Fruit fly (Drosophila melanogaster): Measurements from ENCODE around the gene CG17026.

The CG17026 gene

dm6 chr3L:16010176-16010575, 35.0 kb downstream of the CG17026 start:
- TF ChIP-seq CG4360 (GFP tag; IDR thresholded peaks at IDR 0.05) (no peak), btn (GFP tag; optimal IDR thresholded peaks at IDR 0.05) (no peak), HmgZ (tag; optimal IDR thresholded peaks at IDR 0.05) (no peak), HLH4C (GFP tag; IDR thresholded peaks at IDR 0.05; ENCODE audit: partially characterized antibody) (no peak), pzg (GFP tag; optimal IDR thresholded peaks at IDR 0.05) (no peak), sim (GFP tag; IDR thresholded peaks at IDR 0.05) (no peak), CG10431 (GFP tag; optimal IDR thresholded peaks at IDR 0.05) (no peak), tgo (GFP tag; IDR thresholded peaks at IDR 0.05) (no peak), lilli (GFP tag; optimal IDR thresholded peaks at IDR 0.05) (no peak), CG2116 (GFP tag; optimal IDR thresholded peaks at IDR 0.05) (no peak), eyg (GFP tag; optimal IDR thresholded peaks at IDR 0.05) (no peak), Fer1 (GFP tag; optimal IDR thresholded peaks at IDR 0.05) (no peak), Tbp (GFP tag; optimal IDR thresholded peaks at IDR 0.05) (no peak), CG17359 (tag; optimal IDR thresholded peaks at IDR 0.05) (peak; percentile 51), vfl (GFP tag; optimal IDR thresholded peaks at IDR 0.05) (no peak), ci (GFP tag; IDR thresholded peaks at IDR 0.05) (peak; percentile 46; the same call in 1 of the 3 replicates), gce (GFP tag; IDR thresholded peaks at IDR 0.05) (no peak), CG13287 (GFP tag; IDR thresholded peaks at IDR 0.05; ENCODE audit: partially characterized antibody) (no peak), CG32772 (GFP tag; IDR thresholded peaks at IDR 0.05) (no peak), CG10565 (GFP tag; optimal IDR thresholded peaks at IDR 0.05) (no peak), CG2202 (tag; optimal IDR thresholded peaks at IDR 0.05) (no peak), D (optimal IDR thresholded peaks at IDR 0.05) (no peak), D (GFP tag; optimal IDR thresholded peaks at IDR 0.05) (no peak), CG3065 (GFP tag; optimal IDR thresholded peaks at IDR 0.05) (no peak), CG14441 (GFP tag; IDR thresholded peaks at IDR 0.05) (no peak), BtbVII (GFP tag; optimal IDR thresholded peaks at IDR 0.05) (no peak), Ada2b (GFP tag; IDR thresholded peaks at IDR 0.05) (no peak), CG31224 (GFP tag; IDR thresholded peaks at IDR 0.05) (no peak), PHDP (tag; optimal IDR thresholded peaks at IDR 0.05) (peak; percentile 18), CG7556 (GFP tag; optimal IDR thresholded peaks at IDR 0.05) (no peak), BEAF-32 (GFP tag; optimal IDR thresholded peaks at IDR 0.05) (no peak), CG4282 (GFP tag; optimal IDR thresholded peaks at IDR 0.05) (no peak), CG9215 (GFP tag; IDR thresholded peaks at IDR 0.05) (no peak), Aef1 (GFP tag; IDR thresholded peaks at IDR 0.05) (no peak), CG3407 (GFP tag; optimal IDR thresholded peaks at IDR 0.05) (peak; percentile 29), lola (GFP tag; optimal IDR thresholded peaks at IDR 0.05) (no peak), bsh (GFP tag; optimal IDR thresholded peaks at IDR 0.05) (peak in 1 of 2 experiments; percentile 16), CG3995 (GFP tag; optimal IDR thresholded peaks at IDR 0.05) (no peak), CG13296 (GFP tag; optimal IDR thresholded peaks at IDR 0.05) (no peak), Sin3A (optimal IDR thresholded peaks at IDR 0.05) (no peak), CG31441 (GFP tag; IDR thresholded peaks at IDR 0.05) (no peak), twi (tag; optimal IDR thresholded peaks at IDR 0.05) (no peak), CG12299 (tag; optimal IDR thresholded peaks at IDR 0.05) (no peak), rib (GFP tag; IDR thresholded peaks at IDR 0.05) (no peak), Hr51 (GFP tag; optimal IDR thresholded peaks at IDR 0.05) (no peak), ewg (GFP tag; optimal IDR thresholded peaks at IDR 0.05) (no peak), gem (tag; optimal IDR thresholded peaks at IDR 0.05) (peak; percentile 3), CG17912 (GFP tag; optimal IDR thresholded peaks at IDR 0.05) (no peak), dimm (GFP tag; IDR thresholded peaks at IDR 0.05) (no peak), Six4 (GFP tag; optimal IDR thresholded peaks at IDR 0.05) (no peak), CG6175 (GFP tag; IDR thresholded peaks at IDR 0.05) (no peak), CG1529 (GFP tag; optimal IDR thresholded peaks at IDR 0.05) (no peak), pnt (GFP tag; optimal IDR thresholded peaks at IDR 0.05) (no peak)

All from whole organism, embryonic.